Worm (Caenorhabditis elegans): ENCODE results near the gene C05C12.6.

ce11 chrIV:11288965-11289364 is 47.7 kb upstream of the C05C12.6 start:
- no peak for TF ChIP-seq dpl-1 (GFP tag; optimal IDR thresholded peaks at IDR 0.05)
- no peak for TF ChIP-seq zfp-2 (tag; optimal IDR thresholded peaks at IDR 0.05)
- TF ChIP-seq dmd-6 (GFP tag; IDR thresholded peaks at IDR 0.05), result peak; percentile 80
- no peak for TF ChIP-seq R02D3.7 (tag; optimal IDR thresholded peaks at IDR 0.05)
- TF ChIP-seq ceh-82 (tag; optimal IDR thresholded peaks at IDR 0.05), result no peak
- TF ChIP-seq zip-11 (GFP tag; IDR thresholded peaks at IDR 0.05), result no peak
- no peak for TF ChIP-seq unc-130 (GFP tag; optimal IDR thresholded peaks at IDR 0.05)
- TF ChIP-seq nhr-6 (tag; optimal IDR thresholded peaks at IDR 0.05), result peak; percentile 25
- no peak for TF ChIP-seq skn-1 (tag; optimal IDR thresholded peaks at IDR 0.05)
- no peak for TF ChIP-seq daf-12 (tag; optimal IDR thresholded peaks at IDR 0.05)
